Fruit fly (Drosophila melanogaster) whole organism, embryonic: Measurements from ENCODE around the gene Pgant7.

Experiments used
- Bgb ChIP-seq: fragments of 200-800 bp; sonication (Bioruptor generic); IDR thresholded peaks from 2 replicates; pipeline ENCODE4 v1.3.6; 2022; ENCODE audit warnings: missing biosample characterization, missing genetic modification characterization; ENCODE audit not compliant: partially characterized antibody
- C15 ChIP-seq: fragments of 200-800 bp; sonication (Bioruptor generic); IDR thresholded peaks from 3 replicates; pipeline ENCODE4 v1.3.6; 2022; ENCODE audit warnings: missing biosample characterization, missing genetic modification characterization
- CG10209 ChIP-seq: fragments of 200-800 bp; sonication (Bioruptor generic); optimal IDR thresholded peaks from 3 replicates; lab custom pipeline; 2017; ENCODE audit warnings: missing biosample characterization, mild to moderate bottlenecking, missing genetic modification characterization, missing genetic modification reagents
- CG10431 ChIP-seq: fragments of 200-800 bp; sonication (Bioruptor generic); optimal IDR thresholded peaks from 3 replicates; lab custom pipeline; 2018; ENCODE audit warnings: missing biosample characterization, mild to moderate bottlenecking, missing genetic modification characterization
- CG10565 ChIP-seq: fragments of 200-800 bp; sonication (Bioruptor generic); optimal IDR thresholded peaks from 3 replicates; lab custom pipeline; 2016; ENCODE audit warnings: missing biosample characterization, mild to moderate bottlenecking, missing genetic modification characterization
- CG13287 ChIP-seq: fragments of 200-800 bp; sonication (Bioruptor generic); IDR thresholded peaks from 2 replicates; pipeline ENCODE4 v1.3.6; 2022; ENCODE audit warnings: missing biosample characterization, missing genetic modification characterization; ENCODE audit not compliant: partially characterized antibody
- CG14014 ChIP-seq: fragments of 200-800 bp; sonication (Bioruptor generic); IDR thresholded peaks from 2 replicates; pipeline ENCODE4 v1.3.6; 2022; ENCODE audit warnings: missing biosample characterization, missing genetic modification characterization
- CG17359 ChIP-seq: fragments of 200-800 bp; sonication (Bioruptor generic); optimal IDR thresholded peaks from 3 replicates; lab custom pipeline; 2018; ENCODE audit warnings: missing biosample characterization, mild to moderate bottlenecking, missing genetic modification characterization, moderate library complexity
- CG17385 ChIP-seq: fragments of 200-800 bp; sonication (Bioruptor generic); optimal IDR thresholded peaks from 3 replicates; lab custom pipeline; 2018; ENCODE audit warnings: missing biosample characterization, mild to moderate bottlenecking, missing genetic modification characterization
- CG1832 ChIP-seq: fragments of 200-800 bp; sonication (Bioruptor generic); optimal IDR thresholded peaks from 2 replicates; lab custom pipeline; 2017; ENCODE audit warnings: missing biosample characterization, mild to moderate bottlenecking, missing genetic modification characterization, inconsistent platforms
- CG3065 ChIP-seq: fragments of 200-800 bp; sonication (Bioruptor generic); optimal IDR thresholded peaks from 2 replicates; lab custom pipeline; 2016; ENCODE audit warnings: missing biosample characterization, missing genetic modification characterization
- CG3281 ChIP-seq: fragments of 200-800 bp; sonication (Bioruptor generic); optimal IDR thresholded peaks from 3 replicates; lab custom pipeline; 2017; ENCODE audit warnings: missing biosample characterization, mild to moderate bottlenecking, missing genetic modification characterization
- CG34224 ChIP-seq: fragments of 200-800 bp; sonication (Bioruptor generic); IDR thresholded peaks from 3 replicates; pipeline ENCODE4 v1.3.6; 2022; ENCODE audit warnings: missing biosample characterization, missing genetic modification characterization; ENCODE audit not compliant: partially characterized antibody
- CG3838 ChIP-seq: fragments of 200-800 bp; sonication (Bioruptor generic); optimal IDR thresholded peaks from 3 replicates; lab custom pipeline; 2016; ENCODE audit warnings: missing biosample characterization, missing genetic modification characterization
- CG4854 ChIP-seq: fragments of 200-800 bp; sonication (Bioruptor generic); optimal IDR thresholded peaks from 2 replicates; lab custom pipeline; 2016; ENCODE audit warnings: missing biosample characterization, missing genetic modification characterization, inconsistent platforms
- CG5245 ChIP-seq: fragments of 200-800 bp; sonication (Bioruptor generic); optimal IDR thresholded peaks from 3 replicates; lab custom pipeline; 2016; ENCODE audit warnings: missing biosample characterization, missing genetic modification characterization
- Deaf1 ChIP-seq: fragments of 200-800 bp; optimal IDR thresholded peaks from 3 replicates; lab custom pipeline; 2019; ENCODE audit warnings: missing biosample characterization, mild to moderate bottlenecking, missing genetic modification characterization, moderate library complexity
- Ets65A ChIP-seq: fragments of 200-800 bp; sonication (Bioruptor generic); peaks from one replicate; lab custom pipeline; 2016; ENCODE audit warnings: missing biosample characterization, missing genetic modification characterization
- Fer1 ChIP-seq: fragments of 200-800 bp; sonication (Bioruptor generic); optimal IDR thresholded peaks from 2 replicates; lab custom pipeline; 2017; ENCODE audit warnings: missing biosample characterization, mild to moderate bottlenecking, missing genetic modification characterization
- HLH4C ChIP-seq: fragments of 200-800 bp; sonication (Bioruptor generic); IDR thresholded peaks from 3 replicates; pipeline ENCODE4 v1.3.6; 2022; ENCODE audit warnings: missing biosample characterization, missing genetic modification characterization; ENCODE audit not compliant: partially characterized antibody
- Jarid2 ChIP-seq: fragments of 200-800 bp; sonication (Bioruptor generic); optimal IDR thresholded peaks from 3 replicates; lab custom pipeline; 2017; ENCODE audit warnings: mild to moderate bottlenecking, missing biosample characterization, missing genetic modification reagents, missing genetic modification characterization
- Med ChIP-seq: fragments of 200-800 bp; sonication (Bioruptor generic); peaks from one replicate; lab custom pipeline; 2016; ENCODE audit warnings: missing biosample characterization, missing genetic modification characterization, mild to moderate bottlenecking, inconsistent platforms, moderate library complexity
- Nf-YC ChIP-seq: fragments of 200-800 bp; optimal IDR thresholded peaks from 3 replicates; lab custom pipeline; 2019; ENCODE audit warnings: missing biosample characterization, mild to moderate bottlenecking, missing genetic modification characterization, moderate library complexity
- NfI ChIP-seq: fragments of 200-800 bp; sonication (Bioruptor generic); optimal IDR thresholded peaks from 3 replicates; lab custom pipeline; 2018; ENCODE audit warnings: missing biosample characterization, mild to moderate bottlenecking, missing genetic modification characterization, moderate library complexity
- Oaz ChIP-seq: fragments of 200-800 bp; sonication (Bioruptor generic); IDR thresholded peaks from 2 replicates; pipeline ENCODE4 v1.3.6; 2022; ENCODE audit warnings: missing biosample characterization, missing genetic modification characterization
- Opbp ChIP-seq: fragments of 200-800 bp; sonication (Bioruptor generic); IDR thresholded peaks from 3 replicates; pipeline ENCODE4 v1.3.6; 2022; ENCODE audit warnings: missing biosample characterization, missing genetic modification characterization; ENCODE audit not compliant: partially characterized antibody
- Ravus ChIP-seq: fragments of 200-800 bp; sonication (Bioruptor generic); IDR thresholded peaks from 2 replicates; pipeline ENCODE4 v1.3.6; 2022; ENCODE audit warnings: missing biosample characterization, missing genetic modification characterization
- abd-A ChIP-seq: fragments of 200-800 bp; sonication (Bioruptor generic); optimal IDR thresholded peaks from 3 replicates; lab custom pipeline; 2019; ENCODE audit warnings: missing biosample characterization, mild to moderate bottlenecking, missing genetic modification characterization, moderate library complexity
- ac ChIP-seq: fragments of 200-800 bp; sonication (Bioruptor generic); optimal IDR thresholded peaks from 3 replicates; lab custom pipeline; 2017; ENCODE audit warnings: missing biosample characterization, mild to moderate bottlenecking, missing genetic modification characterization
- amos ChIP-seq: fragments of 200-800 bp; sonication (Bioruptor generic); IDR thresholded peaks from 2 replicates; pipeline ENCODE4 v1.3.6; 2022; ENCODE audit warnings: missing biosample characterization, missing genetic modification characterization; ENCODE audit not compliant: partially characterized antibody
- ase ChIP-seq: fragments of 200-800 bp; sonication (Bioruptor generic); IDR thresholded peaks from 3 replicates; pipeline ENCODE4 v1.3.6; 2022; ENCODE audit warnings: missing biosample characterization, missing genetic modification characterization
- cad ChIP-seq: fragments of >200 bp; optimal IDR thresholded peaks from 2 replicates; lab custom pipeline; 2017; ENCODE audit warnings: missing biosample characterization, missing genetic modification characterization
- chinmo ChIP-seq: fragments of 200-800 bp; sonication (Bioruptor generic); IDR thresholded peaks from 4 replicates; pipeline ENCODE4 v1.3.6; 2022; ENCODE audit warnings: missing biosample characterization, missing genetic modification characterization; ENCODE audit not compliant: partially characterized antibody
- crp ChIP-seq, 2 experiments: fragments of 200-800 bp; sonication (Bioruptor generic); optimal IDR thresholded peaks; 2 replicates in 1 of 2; 3 replicates in 1 of 2; lab custom pipeline; 2017; ENCODE audit warnings: missing biosample characterization in 2 of 2, missing genetic modification characterization in 2 of 2, mild to moderate bottlenecking in 1 of 2, moderate library complexity in 1 of 2
- eyg ChIP-seq: fragments of 200-800 bp; sonication (Bioruptor generic); optimal IDR thresholded peaks from 3 replicates; lab custom pipeline; 2016; ENCODE audit warnings: missing biosample characterization, missing genetic modification characterization
- gce ChIP-seq: fragments of 200-800 bp; sonication (Bioruptor generic); IDR thresholded peaks from 3 replicates; pipeline ENCODE4 v1.3.6; 2022; ENCODE audit warnings: missing biosample characterization, missing genetic modification characterization
- gcm ChIP-seq: fragments of 200-800 bp; sonication (Bioruptor generic); optimal IDR thresholded peaks from 2 replicates; lab custom pipeline; 2019; ENCODE audit warnings: missing biosample characterization, mild to moderate bottlenecking, missing genetic modification characterization, moderate library complexity
- gem ChIP-seq: fragments of 200-800 bp; sonication (Bioruptor generic); optimal IDR thresholded peaks from 2 replicates; lab custom pipeline; 2019; ENCODE audit warnings: missing biosample characterization, mild to moderate bottlenecking, missing genetic modification characterization, moderate library complexity
- kah ChIP-seq: fragments of 200-800 bp; sonication (Bioruptor generic); optimal IDR thresholded peaks from 2 replicates; lab custom pipeline; 2018; ENCODE audit warnings: missing biosample characterization, mild to moderate bottlenecking, missing genetic modification characterization
- nerfin-1 ChIP-seq: fragments of 200-800 bp; sonication (Bioruptor generic); optimal IDR thresholded peaks from 3 replicates; lab custom pipeline; 2019; ENCODE audit warnings: missing biosample characterization, mild to moderate bottlenecking, missing genetic modification characterization, moderate library complexity
- nom ChIP-seq: fragments of 200-800 bp; sonication (Bioruptor generic); optimal IDR thresholded peaks from 2 replicates; lab custom pipeline; 2017; ENCODE audit warnings: missing biosample characterization, missing genetic modification characterization, mild to moderate bottlenecking, moderate library complexity, missing genetic modification reagents
- pan ChIP-seq, 4 experiments: fragments of >200 bp in 3 of 4; fragments of 200-800 bp in 1 of 4; sonication (Bioruptor generic) in 1 of 4; optimal IDR thresholded peaks in 3 of 4; IDR thresholded peaks in 1 of 4; 2 replicates each; pipeline versions ENCODE4 v1.3.6 to Lab custom; 2017 to 2022; ENCODE audit warnings: missing biosample characterization in 2 of 4, missing genetic modification characterization in 2 of 4, mixed read lengths in 1 of 4
- pros ChIP-seq: fragments of 200-800 bp; sonication (Bioruptor generic); optimal IDR thresholded peaks from 3 replicates; lab custom pipeline; 2019; ENCODE audit warnings: missing biosample characterization, mild to moderate bottlenecking, missing genetic modification characterization, moderate library complexity
- sisA ChIP-seq: fragments of 200-800 bp; sonication (Bioruptor generic); IDR thresholded peaks from 2 replicates; pipeline ENCODE4 v1.3.6; 2022; ENCODE audit warnings: missing biosample characterization, missing genetic modification characterization
- sqz ChIP-seq: fragments of 200-800 bp; sonication (Bioruptor generic); optimal IDR thresholded peaks from 3 replicates; lab custom pipeline; 2018; ENCODE audit warnings: missing biosample characterization, mild to moderate bottlenecking, missing genetic modification characterization
- tna ChIP-seq: fragments of 200-800 bp; sonication (Bioruptor generic); IDR thresholded peaks from 2 replicates; pipeline ENCODE4 v1.3.6; 2022; ENCODE audit warnings: missing biosample characterization, missing genetic modification characterization; ENCODE audit not compliant: partially characterized antibody
- wor ChIP-seq: fragments of 200-800 bp; sonication (Bioruptor generic); IDR thresholded peaks from 2 replicates; pipeline ENCODE4 v1.3.6; 2022; ENCODE audit warnings: missing biosample characterization, missing genetic modification characterization
- yki ChIP-seq: fragments of >200 bp; optimal IDR thresholded peaks from 3 replicates; lab custom pipeline; 2018
- zf30C ChIP-seq: fragments of 200-800 bp; sonication (Bioruptor generic); optimal IDR thresholded peaks from 3 replicates; lab custom pipeline; 2018; ENCODE audit warnings: missing biosample characterization, mild to moderate bottlenecking, missing genetic modification characterization

Pgant7 gene

DNA sequence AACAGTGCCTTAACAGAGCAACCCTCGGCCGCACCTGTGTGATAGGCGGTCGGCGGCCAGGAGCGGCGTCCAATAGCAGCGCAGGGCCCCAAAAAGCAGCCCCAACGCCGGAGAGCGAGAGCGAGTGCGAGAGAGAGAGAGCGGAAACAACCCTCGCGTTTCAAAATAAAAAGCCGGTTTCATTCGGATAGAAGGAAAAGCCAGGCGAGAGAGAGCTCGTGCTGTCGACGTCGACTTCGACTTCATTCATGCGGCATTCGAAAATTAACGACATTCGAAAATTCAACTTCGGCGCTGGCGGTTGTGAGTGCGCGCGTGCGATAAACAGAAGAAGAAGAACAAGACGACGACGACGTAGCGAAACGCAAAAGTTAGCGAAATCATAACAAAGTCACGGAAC, 34.6 kb upstream of the Pgant7 start (continued):
- no peak for TF ChIP-seq CG3838 (GFP tag; lab: Kevin White, UChicago)
- 0 out of 3 replicates have a peak, but pooled peaks have one; percentile 10 for TF ChIP-seq gce
- 0 out of 2 replicates have a peak, but pooled peaks have one; percentile 22 for TF ChIP-seq tna (GFP tag; lab: Robert Waterston, UW)
- peak; percentile 29; the same call in 1 of the 2 replicates for TF ChIP-seq CG13287 (GFP tag; lab: Robert Waterston, UW)
- TF ChIP-seq Med: peak; percentile 76
- peak; percentile 45 for TF ChIP-seq CG1832 (GFP tag; lab: Kevin White, UChicago)
- no peak for TF ChIP-seq C15 (GFP tag; lab: Robert Waterston, UW)
- TF ChIP-seq Fer1 (GFP tag; lab: Kevin White, UChicago): peak; percentile 37
- no peak for TF ChIP-seq CG10565 (GFP tag; lab: Kevin White, UChicago)
- TF ChIP-seq Deaf1 (tag; lab: Kevin White, UChicago): peak; percentile 95
- peak; percentile 73 for TF ChIP-seq Jarid2 (GFP tag; lab: Kevin White, UChicago)
- peak; percentile 13 for TF ChIP-seq gem
- peak; percentile 71 for TF ChIP-seq pros (GFP tag; lab: Kevin White, UChicago)
- TF ChIP-seq sisA (GFP tag; lab: Robert Waterston, UW): no peak
- no peak for TF ChIP-seq sqz (GFP tag; lab: Kevin White, UChicago)
- peak; percentile 88 for TF ChIP-seq CG17385
- TF ChIP-seq crp (GFP tag; optimal IDR thresholded peaks at IDR 0.05; lab: Kevin White, UChicago): no peak
- TF ChIP-seq Nf-YC (tag; lab: Kevin White, UChicago): peak; percentile 96
- TF ChIP-seq NfI (GFP tag; lab: Kevin White, UChicago): no peak
- no peak for TF ChIP-seq CG5245 (GFP tag; lab: Kevin White, UChicago)
- TF ChIP-seq CG10431 (GFP tag; lab: Kevin White, UChicago): no peak
- TF ChIP-seq nerfin-1: peak; percentile 23
- TF ChIP-seq chinmo (GFP tag; lab: Robert Waterston, UW): peak; percentile 76; the same call in 1 of the 4 replicates
- peak; percentile 64 for TF ChIP-seq Bgb (GFP tag; lab: Robert Waterston, UW)
- TF ChIP-seq zf30C (GFP tag; lab: Kevin White, UChicago): peak; percentile 2
- peak; percentile 55 for TF ChIP-seq abd-A
- TF ChIP-seq HLH4C (GFP tag; lab: Robert Waterston, UW): peak; percentile 27; the same call in 1 of the 3 replicates
- peak; percentile 39; the same call in 1 of the 3 replicates for TF ChIP-seq Opbp (GFP tag; lab: Robert Waterston, UW)
- peak; percentile 73 for TF ChIP-seq yki
- TF ChIP-seq kah (GFP tag; lab: Kevin White, UChicago): peak; percentile 24
- TF ChIP-seq CG34224 (GFP tag; lab: Robert Waterston, UW): peak; percentile 48; the same call in 1 of the 3 replicates
- peak; percentile 38 for TF ChIP-seq nom (GFP tag; lab: Kevin White, UChicago)

DNA sequence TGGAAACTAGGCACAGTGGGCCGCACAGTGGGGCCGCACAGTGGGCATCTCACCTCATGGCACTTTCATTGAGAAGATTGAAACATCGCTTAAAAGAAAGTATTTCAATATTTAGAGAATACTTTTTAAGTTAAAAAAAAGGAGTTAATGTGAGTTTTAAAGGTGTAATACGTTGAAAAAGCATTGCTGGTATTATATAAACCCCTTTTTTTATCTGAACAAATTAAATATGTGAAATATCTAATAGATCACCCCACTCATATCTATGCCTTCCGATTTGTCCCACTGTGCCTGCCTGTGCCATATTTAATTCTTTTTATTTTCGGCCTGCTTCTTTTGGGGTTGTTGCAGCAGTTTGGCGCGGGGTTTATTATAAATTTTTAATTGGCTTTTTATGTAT, 33.5 kb upstream of the Pgant7 start:
- TF ChIP-seq CG3281 (GFP tag; lab: Kevin White, UChicago) (no peak), amos (GFP tag; lab: Robert Waterston, UW) (no peak), eyg (no peak), ac (GFP tag; lab: Kevin White, UChicago) (no peak), cad (GFP tag; lab: Kevin White, UChicago) (no peak), pan (optimal IDR thresholded peaks at IDR 0.05; lab: Kevin White, UChicago) (no peak), pan (GFP tag; optimal IDR thresholded peaks at IDR 0.05 in 1 of 2, IDR thresholded peaks at IDR 0.05 in 1 of 2) (peak in 1 of 2 experiments; percentile 24), CG3065 (no peak), CG4854 (GFP tag; lab: Kevin White, UChicago) (no peak), ase (no peak), Nf-YC (tag; lab: Kevin White, UChicago) (no peak), Ravus (no peak), Ets65A (GFP tag; lab: Kevin White, UChicago) (peak; percentile 93), CG14014 (GFP tag; lab: Robert Waterston, UW) (no peak), NfI (GFP tag; lab: Kevin White, UChicago) (no peak), CG10209 (no peak), gcm (GFP tag; lab: Kevin White, UChicago) (peak; percentile 19), Oaz (GFP tag; lab: Robert Waterston, UW) (no peak), HLH4C (GFP tag; lab: Robert Waterston, UW) (no peak), CG17359 (no peak), wor (GFP tag; lab: Robert Waterston, UW) (no peak)
